Worm (Caenorhabditis elegans): Measurements from ENCODE around the gene F44E5.5.

The F44E5.5 gene

ce11 chrII:11759277-11759676 is at the start of gene F44E5.5, which contains the start of gene F44E5.4:
Gene F44E5.5, plus strand, starts transcription at chrII:11759662.
Gene F44E5.4, minus strand, starts transcription at chrII:11759311.
- TF ChIP-seq nhr-71 (tag; optimal IDR thresholded peaks at IDR 0.05) (peak; percentile 97), nhr-12 (tag; optimal IDR thresholded peaks at IDR 0.05) (peak; percentile 54), snpc-4 (tag; optimal IDR thresholded peaks at IDR 0.05) (peak; percentile 32), fkh-8 (tag; optimal IDR thresholded peaks at IDR 0.05) (peak; percentile 98), dpl-1 (GFP tag; optimal IDR thresholded peaks at IDR 0.05) (peak; percentile 57 to 62 (median 62)), nhr-47 (tag; optimal IDR thresholded peaks at IDR 0.05) (peak; percentile 96), ceh-88 (GFP tag; IDR thresholded peaks at IDR 0.05) (peak; percentile 94), nhr-90 (tag; optimal IDR thresholded peaks at IDR 0.05; ENCODE audit: poor library complexity) (peak; percentile 88), lin-35 (GFP tag; optimal IDR thresholded peaks at IDR 0.05) (peak; percentile 31 to 78), elt-2 (tag; optimal IDR thresholded peaks at IDR 0.05) (peak; percentile 54), fkh-10 (GFP tag; optimal IDR thresholded peaks at IDR 0.05) (peak; percentile 61), unc-130 (tag; optimal IDR thresholded peaks at IDR 0.05) (peak; percentile 38), xbp-1 (tag; optimal IDR thresholded peaks at IDR 0.05) (peak; percentile 84), lin-14 (GFP tag; optimal IDR thresholded peaks at IDR 0.05) (peak; percentile 94), ets-5 (GFP tag; IDR thresholded peaks at IDR 0.05) (peak; percentile 98; the same call in 1 of the 2 replicates), ceh-8 (GFP tag; optimal IDR thresholded peaks at IDR 0.05) (peak; percentile 87), snu-23 (GFP tag; optimal IDR thresholded peaks at IDR 0.05) (peak; percentile 92), mep-1 (tag; optimal IDR thresholded peaks at IDR 0.05) (peak; percentile 62), tbx-2 (tag; optimal IDR thresholded peaks at IDR 0.05) (peak; percentile 84), zip-4 (GFP tag; optimal IDR thresholded peaks at IDR 0.05) (peak; percentile 76), nhr-20 (tag; optimal IDR thresholded peaks at IDR 0.05) (peak; percentile 89), hlh-17 (GFP tag; optimal IDR thresholded peaks at IDR 0.05; ENCODE audit: borderline replicate concordance) (peak; percentile 91), lin-39 (tag; optimal IDR thresholded peaks at IDR 0.05) (peak; percentile 52), ceh-63 (GFP tag; optimal IDR thresholded peaks at IDR 0.05) (peak; percentile 75), isw-1 (GFP tag; IDR thresholded peaks at IDR 0.05) (peak; percentile 94), ztf-11 (tag; optimal IDR thresholded peaks at IDR 0.05) (peak in 1 of 2 experiments; percentile 78), nhr-28 (tag; optimal IDR thresholded peaks at IDR 0.05) (peak; percentile 42), mef-2 (tag; optimal IDR thresholded peaks at IDR 0.05) (peak; percentile 56), rnt-1 (tag; optimal IDR thresholded peaks at IDR 0.05) (peak; percentile 88), lin-13 (GFP tag; optimal IDR thresholded peaks at IDR 0.05) (peak; percentile 87), nhr-19 (GFP tag; conservative IDR thresholded peaks at IDR 0.05) (peak; percentile 96), egl-13 (tag; optimal IDR thresholded peaks at IDR 0.05) (peak; percentile 92), C16A3.4 (tag; optimal IDR thresholded peaks at IDR 0.05) (peak; percentile 16), swsn-7 (tag; optimal IDR thresholded peaks at IDR 0.05) (peak; percentile 95), egl-27 (tag; optimal IDR thresholded peaks at IDR 0.05) (peak in 1 of 2 experiments; percentile 25), ceh-90 (tag; optimal IDR thresholded peaks at IDR 0.05) (peak; percentile 12), irx-1 (tag; optimal IDR thresholded peaks at IDR 0.05) (peak; percentile 86), lsy-2 (tag; optimal IDR thresholded peaks at IDR 0.05) (peak; percentile 77 to 78), sup-37 (GFP tag; optimal IDR thresholded peaks at IDR 0.05) (peak; percentile 77), sox-4 (tag; optimal IDR thresholded peaks at IDR 0.05) (peak; percentile 84), nhr-237 (tag; optimal IDR thresholded peaks at IDR 0.05) (peak; percentile 83), fkh-4 (tag; optimal IDR thresholded peaks at IDR 0.05; ENCODE audit: borderline replicate concordance) (peak; percentile 37), fos-1 (tag; optimal IDR thresholded peaks at IDR 0.05) (peak; percentile 63), dsc-1 (tag; optimal IDR thresholded peaks at IDR 0.05) (peak; percentile 91), C34B4.2 (tag; optimal IDR thresholded peaks at IDR 0.05) (peak; percentile 86), elt-3 (tag; optimal IDR thresholded peaks at IDR 0.05) (peak in 2 of 6 experiments; percentile 63 to 86), nhr-76 (tag; optimal IDR thresholded peaks at IDR 0.05) (peak; percentile 27), aly-2 (tag; optimal IDR thresholded peaks at IDR 0.05) (peak; percentile 39), unc-86 (tag; optimal IDR thresholded peaks at IDR 0.05) (peak; percentile 89), nhr-85 (tag) (peak; percentile 90), aha-1 (tag; optimal IDR thresholded peaks at IDR 0.05) (peak; percentile 76), nhr-77 (tag; optimal IDR thresholded peaks at IDR 0.05) (peak; percentile 67)

All from whole organism, L1 larva.